Worm (Caenorhabditis elegans) whole organism, L2 larva: Measurements from ENCODE around the gene fubl-1.

Experiments
- ceh-16 ChIP-seq: fragments of 150-350 bp; optimal IDR thresholded peaks from 2 replicates; lab custom pipeline; 2014; ENCODE audit warnings: missing biosample characterization, missing genetic modification characterization
- ceh-82 ChIP-seq: fragments of 150-350 bp; optimal IDR thresholded peaks from 2 replicates; lab custom pipeline; 2014; ENCODE audit warnings: missing biosample characterization, missing genetic modification characterization
- crh-2 ChIP-seq: sonication (generic microtip); optimal IDR thresholded peaks from 2 replicates; lab custom pipeline; 2017; ENCODE audit warnings: missing biosample characterization, missing genetic modification characterization
- elt-3 ChIP-seq: sonication (generic microtip); optimal IDR thresholded peaks from 2 replicates; lab custom pipeline; 2017; ENCODE audit warnings: missing biosample characterization, missing genetic modification characterization
- fos-1 ChIP-seq: fragments of 150-350 bp; optimal IDR thresholded peaks from 2 replicates; lab custom pipeline; 2014; ENCODE audit warnings: missing biosample characterization, missing genetic modification characterization
- lin-11 ChIP-seq: fragments of 150-350 bp; sonication (generic microtip); optimal IDR thresholded peaks from 2 replicates; lab custom pipeline; 2014; ENCODE audit warnings: missing biosample characterization, missing genetic modification characterization, inconsistent platforms, mixed read lengths
- lin-39 ChIP-seq: fragments of 150-350 bp; optimal IDR thresholded peaks from 2 replicates; lab custom pipeline; 2014; ENCODE audit warnings: missing biosample characterization, missing genetic modification reagents, missing genetic modification characterization
- mdl-1 ChIP-seq, 2 experiments: fragments of 150-350 bp in 1 of 2; sonication (generic microtip) in 1 of 2; optimal IDR thresholded peaks; 2 replicates each; lab custom pipeline; 2017; ENCODE audit warnings: missing biosample characterization in 2 of 2, missing genetic modification characterization in 2 of 2
- nhr-25 ChIP-seq: fragments of 150-350 bp; sonication (generic microtip); optimal IDR thresholded peaks from 3 replicates; lab custom pipeline; 2014; ENCODE audit warnings: missing biosample characterization, missing genetic modification characterization
- sem-4 ChIP-seq: fragments of 150-350 bp; optimal IDR thresholded peaks from 2 replicates; lab custom pipeline; 2014; ENCODE audit warnings: missing biosample characterization, missing genetic modification reagents, missing genetic modification characterization
- skn-1 ChIP-seq: sonication (generic microtip); optimal IDR thresholded peaks from 2 replicates; lab custom pipeline; 2017; ENCODE audit warnings: missing biosample characterization, missing genetic modification characterization
- sma-9 ChIP-seq, 2 experiments: fragments of 150-350 bp in 1 of 2; sonication (generic microtip) in 1 of 2; optimal IDR thresholded peaks; 2 replicates each; lab custom pipeline; 2014 to 2016; ENCODE audit warnings: missing genetic modification characterization in 2 of 2, mild to moderate bottlenecking in 1 of 2, missing biosample characterization in 1 of 2, missing compliant biosample characterization in 1 of 2, missing genetic modification reagents in 1 of 2, moderate library complexity in 1 of 2
- unc-39 ChIP-seq: fragments of 150-350 bp; optimal IDR thresholded peaks from 2 replicates; lab custom pipeline; 2014; ENCODE audit warnings: missing biosample characterization, missing genetic modification characterization
- unc-55 ChIP-seq: fragments of 150-350 bp; sonication (generic microtip); optimal IDR thresholded peaks from 3 replicates; lab custom pipeline; 2014; ENCODE audit warnings: missing biosample characterization, missing genetic modification reagents, missing genetic modification characterization
- unc-62 ChIP-seq: fragments of 150-350 bp; optimal IDR thresholded peaks from 2 replicates; lab custom pipeline; 2014; ENCODE audit warnings: missing biosample characterization, missing genetic modification reagents, missing genetic modification characterization
- zag-1 ChIP-seq: fragments of 150-350 bp; optimal IDR thresholded peaks from 2 replicates; lab custom pipeline; 2014; ENCODE audit warnings: missing biosample characterization, missing genetic modification characterization

Gene fubl-1

DNA sequence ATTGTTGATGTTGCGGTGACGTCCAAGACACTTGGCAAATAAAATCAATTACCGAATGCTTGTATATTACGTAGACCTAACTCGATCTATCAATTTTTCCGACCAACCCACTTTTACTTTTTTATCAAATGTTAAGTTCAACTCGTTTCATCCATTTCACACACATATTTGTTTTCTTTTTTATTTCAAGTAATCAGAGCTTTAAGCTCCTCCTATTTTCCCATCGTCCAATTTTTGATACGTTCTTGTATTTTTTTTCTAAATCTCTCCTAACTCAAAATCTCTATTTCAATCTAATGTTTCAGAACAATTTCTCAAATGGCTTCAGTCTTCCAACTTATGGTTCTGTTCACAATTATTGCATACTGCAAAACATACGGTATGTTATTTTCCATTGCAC is 40.3 kb downstream of the fubl-1 start, which contains the start of gene ZK856.6:
ZK856.6 (plus strand) TSS at position 301 of the 400 bp plus-strand sequence.
- TF ChIP-seq elt-3 (no peak), lin-11 (tag; lab: Kevin White, UChicago) (no peak), nhr-25 (tag; lab: Kevin White, UChicago) (no peak), sem-4 (tag; lab: Kevin White, UChicago) (no peak), lin-39 (tag; lab: Kevin White, UChicago) (no peak), unc-62 (GFP tag; lab: Kevin White, UChicago) (no peak), ceh-82 (tag; lab: Kevin White, UChicago) (no peak), mdl-1 (tag; optimal IDR thresholded peaks at IDR 0.05; lab: Kevin White, UChicago) (no peak)
- TF ChIP-seq, all 48 proteins: peak for 0

DNA sequence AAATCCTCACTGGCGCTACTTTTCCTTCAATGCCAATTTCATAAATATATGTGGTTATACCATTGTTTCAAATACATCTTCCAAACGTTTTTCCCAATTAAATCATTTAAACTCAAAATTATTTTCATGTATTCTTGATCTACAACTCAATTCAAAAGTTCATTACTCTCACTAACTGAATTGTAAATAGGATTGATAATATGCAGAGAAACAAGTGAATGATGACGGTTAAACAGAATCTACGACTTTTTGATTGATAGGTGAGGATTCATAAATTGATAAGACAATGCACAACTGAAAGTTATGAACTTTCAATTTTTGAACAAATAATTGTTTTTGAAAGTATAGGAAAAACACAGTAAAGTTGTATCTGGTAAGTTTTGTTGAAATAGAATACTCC is 47.4 kb downstream of the fubl-1 start:
- no peak for TF ChIP-seq unc-39
- TF ChIP-seq fos-1 = peak; percentile 35

DNA sequence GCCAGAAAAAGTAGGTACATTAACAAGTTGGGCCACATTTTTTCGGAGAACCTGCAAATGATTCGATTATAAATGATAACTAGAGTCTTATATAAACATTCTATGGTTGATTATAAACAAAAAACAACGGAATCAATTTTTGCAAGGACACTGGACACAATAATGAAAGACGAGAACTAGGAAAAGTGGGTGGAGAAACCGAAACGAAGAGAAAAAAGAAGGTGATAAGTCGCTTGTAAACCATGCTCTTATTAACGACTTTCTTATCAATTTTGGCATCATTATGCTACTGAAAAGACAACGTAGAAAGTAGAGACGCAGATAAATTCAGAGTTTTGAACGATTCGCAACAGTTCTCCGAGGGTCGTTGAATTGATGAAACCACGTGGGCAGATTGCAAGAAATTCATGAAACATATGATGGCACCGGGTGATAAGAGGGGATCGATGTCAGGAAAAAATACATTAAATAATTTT is 48.5 kb downstream of the fubl-1 start, which contains the start of gene ZK856.5:
ZK856.5 (minus strand) TSS at position 51 of the 476 bp plus-strand sequence.
- TF ChIP-seq ceh-16 (no peak), skn-1 (tag; lab: Kevin White, UChicago) (no peak), zag-1 (tag; lab: Kevin White, UChicago) (no peak), crh-2 (peak; percentile 61), unc-55 (GFP tag; lab: Kevin White, UChicago) (no peak), sma-9 (GFP tag; optimal IDR thresholded peaks at IDR 0.05; lab: Kevin White, UChicago) (peak; percentile 68), sma-9 (tag; optimal IDR thresholded peaks at IDR 0.05; lab: Kevin White, UChicago) (no peak), fos-1 (peak; percentile 71), mdl-1 (tag; optimal IDR thresholded peaks at IDR 0.05; lab: Kevin White, UChicago) (peak in 1 of 2 experiments; percentile 36)
